Fruit fly (Drosophila melanogaster) whole organism, embryonic: ENCODE results near the gene CG10232.

Source experiments
- CG11398 ChIP-seq: fragments of 200-800 bp; sonication (Bioruptor generic); optimal IDR thresholded peaks from 2 replicates; lab custom pipeline; 2016; ENCODE audit warnings: missing biosample characterization, missing genetic modification characterization
- CG14441 ChIP-seq: fragments of 200-800 bp; sonication (Bioruptor generic); IDR thresholded peaks from 2 replicates; pipeline ENCODE4 v1.3.6; 2022; ENCODE audit warnings: missing biosample characterization, missing genetic modification characterization
- CG14710 ChIP-seq: fragments of 200-800 bp; sonication (Bioruptor generic); optimal IDR thresholded peaks from 3 replicates; lab custom pipeline; 2019; ENCODE audit warnings: missing biosample characterization, mild to moderate bottlenecking, missing genetic modification characterization, moderate library complexity
- CG15601 ChIP-seq: fragments of 200-800 bp; sonication (Bioruptor generic); optimal IDR thresholded peaks from 3 replicates; lab custom pipeline; 2019; ENCODE audit warnings: missing biosample characterization, mild to moderate bottlenecking, missing genetic modification characterization, moderate library complexity
- CG1602 ChIP-seq: fragments of 200-800 bp; sonication (Bioruptor generic); optimal IDR thresholded peaks from 3 replicates; lab custom pipeline; 2016; ENCODE audit warnings: missing biosample characterization, missing genetic modification characterization
- CG17186 ChIP-seq: fragments of 200-800 bp; sonication (Bioruptor generic); optimal IDR thresholded peaks from 3 replicates; lab custom pipeline; 2017; ENCODE audit warnings: missing biosample characterization, missing genetic modification reagents, missing genetic modification characterization
- CG17802 ChIP-seq: fragments of 200-800 bp; sonication (Bioruptor generic); optimal IDR thresholded peaks from 2 replicates; lab custom pipeline; 2018; ENCODE audit warnings: missing biosample characterization, mild to moderate bottlenecking, missing genetic modification characterization, moderate library complexity
- CG2712 ChIP-seq: fragments of 200-800 bp; optimal IDR thresholded peaks from 3 replicates; lab custom pipeline; 2019; ENCODE audit warnings: missing biosample characterization, mild to moderate bottlenecking, missing genetic modification characterization, moderate library complexity
- CG32532 ChIP-seq: fragments of 200-800 bp; sonication (Bioruptor generic); IDR thresholded peaks from 2 replicates; pipeline ENCODE4 v1.3.6; 2022; ENCODE audit warnings: missing biosample characterization, missing genetic modification characterization
- CG3281 ChIP-seq: fragments of 200-800 bp; sonication (Bioruptor generic); optimal IDR thresholded peaks from 3 replicates; lab custom pipeline; 2017; ENCODE audit warnings: missing biosample characterization, mild to moderate bottlenecking, missing genetic modification characterization
- CG33213 ChIP-seq: fragments of 200-800 bp; sonication (Bioruptor generic); optimal IDR thresholded peaks from 3 replicates; lab custom pipeline; 2016; ENCODE audit warnings: missing biosample characterization, missing genetic modification characterization
- CG3847 ChIP-seq: fragments of 200-800 bp; sonication (Bioruptor generic); IDR thresholded peaks from 2 replicates; pipeline ENCODE4 v1.3.6; 2022; ENCODE audit warnings: missing biosample characterization, missing genetic modification characterization
- CG3995 ChIP-seq: fragments of 200-800 bp; sonication (Bioruptor generic); optimal IDR thresholded peaks from 3 replicates; lab custom pipeline; 2016; ENCODE audit warnings: missing biosample characterization, missing genetic modification characterization
- CG6791 ChIP-seq: fragments of 200-800 bp; sonication (Bioruptor generic); IDR thresholded peaks from 3 replicates; pipeline ENCODE4 v1.3.6; 2022; ENCODE audit warnings: missing biosample characterization, missing genetic modification characterization; ENCODE audit not compliant: partially characterized antibody
- CG7839 ChIP-seq: fragments of 200-800 bp; sonication (Bioruptor generic); optimal IDR thresholded peaks from 3 replicates; lab custom pipeline; 2018; ENCODE audit warnings: missing biosample characterization, mild to moderate bottlenecking, missing genetic modification characterization, moderate library complexity
- CG7963 ChIP-seq: fragments of 200-800 bp; sonication (Bioruptor generic); IDR thresholded peaks from 3 replicates; pipeline ENCODE4 v1.3.6; 2022; ENCODE audit warnings: missing biosample characterization, missing genetic modification characterization; ENCODE audit not compliant: partially characterized antibody
- CG9797 ChIP-seq: fragments of 200-800 bp; sonication (Bioruptor generic); optimal IDR thresholded peaks from 3 replicates; lab custom pipeline; 2018; ENCODE audit warnings: missing biosample characterization, mild to moderate bottlenecking, missing genetic modification characterization
- Camta ChIP-seq: fragments of 200-800 bp; sonication (Bioruptor generic); optimal IDR thresholded peaks from 2 replicates; lab custom pipeline; 2016; ENCODE audit warnings: missing biosample characterization, missing genetic modification characterization
- Dll ChIP-seq: fragments of 200-800 bp; sonication (Bioruptor generic); IDR thresholded peaks from 4 replicates; pipeline ENCODE4 v1.3.6; 2022; ENCODE audit warnings: missing biosample characterization, missing genetic modification characterization; ENCODE audit not compliant: partially characterized antibody
- Eip74EF ChIP-seq, 2 experiments: fragments of 200-800 bp in 1 of 2; fragments of >200 bp in 1 of 2; sonication (Bioruptor generic) in 1 of 2; optimal IDR thresholded peaks; 2 replicates each; lab custom pipeline; 2017 to 2019; ENCODE audit warnings: missing biosample characterization in 2 of 2, missing genetic modification characterization in 2 of 2, mild to moderate bottlenecking in 1 of 2, moderate library complexity in 1 of 2
- Ets97D ChIP-seq: fragments of 200-800 bp; sonication (Bioruptor generic); optimal IDR thresholded peaks from 3 replicates; lab custom pipeline; 2016; ENCODE audit warnings: missing biosample characterization, missing genetic modification characterization
- Hr51 ChIP-seq, 2 experiments: fragments of 200-800 bp; sonication (Bioruptor generic); optimal IDR thresholded peaks; 2 replicates in 1 of 2; 3 replicates in 1 of 2; lab custom pipeline; 2016 to 2018; ENCODE audit warnings: missing biosample characterization in 2 of 2, missing genetic modification characterization in 2 of 2, mild to moderate bottlenecking in 1 of 2, moderate library complexity in 1 of 2
- Lhr ChIP-seq: fragments of 200-800 bp; sonication (Bioruptor generic); optimal IDR thresholded peaks from 3 replicates; lab custom pipeline; 2017; ENCODE audit warnings: mild to moderate bottlenecking, missing biosample characterization, missing genetic modification reagents, missing genetic modification characterization
- MESR4 ChIP-seq: fragments of 200-800 bp; sonication (Bioruptor generic); optimal IDR thresholded peaks from 2 replicates; lab custom pipeline; 2018; ENCODE audit warnings: missing biosample characterization, mild to moderate bottlenecking, missing genetic modification characterization, moderate library complexity
- Mad ChIP-seq: fragments of 200-800 bp; sonication (Bioruptor generic); optimal IDR thresholded peaks from 2 replicates; lab custom pipeline; 2016; ENCODE audit warnings: missing biosample characterization, missing genetic modification characterization
- NfI ChIP-seq: fragments of 200-800 bp; sonication (Bioruptor generic); optimal IDR thresholded peaks from 3 replicates; lab custom pipeline; 2018; ENCODE audit warnings: missing biosample characterization, mild to moderate bottlenecking, missing genetic modification characterization, moderate library complexity
- Opbp ChIP-seq: fragments of 200-800 bp; sonication (Bioruptor generic); IDR thresholded peaks from 3 replicates; pipeline ENCODE4 v1.3.6; 2022; ENCODE audit warnings: missing biosample characterization, missing genetic modification characterization; ENCODE audit not compliant: partially characterized antibody
- Ptx1 ChIP-seq: fragments of 200-800 bp; sonication (Bioruptor generic); IDR thresholded peaks from 2 replicates; pipeline ENCODE4 v1.3.6; 2022; ENCODE audit warnings: missing biosample characterization, missing genetic modification characterization
- Scr ChIP-seq: fragments of 200-800 bp; sonication (Bioruptor generic); IDR thresholded peaks from 2 replicates; pipeline ENCODE4 v1.3.6; 2022; ENCODE audit warnings: missing biosample characterization, missing genetic modification characterization; ENCODE audit not compliant: partially characterized antibody
- Sox100B ChIP-seq: fragments of 200-800 bp; sonication (Bioruptor generic); optimal IDR thresholded peaks from 3 replicates; lab custom pipeline; 2018; ENCODE audit warnings: missing biosample characterization, mild to moderate bottlenecking, missing genetic modification characterization
- Sry-β ChIP-seq: fragments of 200-800 bp; sonication (Bioruptor generic); optimal IDR thresholded peaks from 2 replicates; lab custom pipeline; 2018; ENCODE audit warnings: missing biosample characterization, mild to moderate bottlenecking, missing genetic modification characterization, moderate library complexity
- bab2 ChIP-seq: fragments of 200-800 bp; sonication (Bioruptor generic); optimal IDR thresholded peaks from 2 replicates; lab custom pipeline; 2016; ENCODE audit warnings: missing biosample characterization, missing genetic modification characterization
- bbx ChIP-seq: fragments of 200-800 bp; sonication (Bioruptor generic); IDR thresholded peaks from 2 replicates; pipeline ENCODE4 v1.3.6; 2022; ENCODE audit warnings: missing biosample characterization, missing genetic modification characterization; ENCODE audit not compliant: partially characterized antibody
- crp ChIP-seq, 2 experiments: fragments of 200-800 bp; sonication (Bioruptor generic); optimal IDR thresholded peaks; 2 replicates in 1 of 2; 3 replicates in 1 of 2; lab custom pipeline; 2017; ENCODE audit warnings: missing biosample characterization in 2 of 2, missing genetic modification characterization in 2 of 2, mild to moderate bottlenecking in 1 of 2, moderate library complexity in 1 of 2
- grau ChIP-seq: fragments of 200-800 bp; optimal IDR thresholded peaks from 3 replicates; lab custom pipeline; 2019; ENCODE audit warnings: missing biosample characterization, mild to moderate bottlenecking, missing genetic modification characterization, moderate library complexity
- gro ChIP-seq: fragments of 200-800 bp; sonication (Bioruptor generic); optimal IDR thresholded peaks from 2 replicates; lab custom pipeline; 2016; ENCODE audit warnings: missing biosample characterization, missing genetic modification characterization
- insv ChIP-seq, 2 experiments: fragments of 200-800 bp; sonication (Bioruptor generic); optimal IDR thresholded peaks; 3 replicates each; lab custom pipeline; 2016 to 2018; ENCODE audit warnings: missing biosample characterization in 2 of 2, missing genetic modification characterization in 2 of 2
- kay ChIP-seq: fragments of 200-800 bp; sonication (Bioruptor generic); optimal IDR thresholded peaks from 2 replicates; lab custom pipeline; 2016; ENCODE audit warnings: missing biosample characterization, missing genetic modification characterization
- klu ChIP-seq: fragments of 200-800 bp; sonication (Bioruptor generic); IDR thresholded peaks from 2 replicates; pipeline ENCODE4 v1.3.6; 2022; ENCODE audit warnings: missing biosample characterization, missing genetic modification characterization
- lab ChIP-seq: fragments of 200-800 bp; sonication (Bioruptor generic); optimal IDR thresholded peaks from 3 replicates; lab custom pipeline; 2017; ENCODE audit warnings: missing biosample characterization, missing genetic modification characterization, mild to moderate bottlenecking, moderate library complexity, missing genetic modification reagents
- lilli ChIP-seq: fragments of 200-800 bp; sonication (Bioruptor generic); optimal IDR thresholded peaks from 3 replicates; lab custom pipeline; 2016; ENCODE audit warnings: missing biosample characterization, missing genetic modification characterization
- nau ChIP-seq: fragments of 200-800 bp; sonication (Bioruptor generic); optimal IDR thresholded peaks from 3 replicates; lab custom pipeline; 2017; ENCODE audit warnings: missing biosample characterization, mild to moderate bottlenecking, missing genetic modification characterization, missing genetic modification reagents
- nerfin-1 ChIP-seq: fragments of 200-800 bp; sonication (Bioruptor generic); optimal IDR thresholded peaks from 3 replicates; lab custom pipeline; 2019; ENCODE audit warnings: missing biosample characterization, mild to moderate bottlenecking, missing genetic modification characterization, moderate library complexity
- p53 ChIP-seq: fragments of 200-800 bp; sonication (Bioruptor generic); optimal IDR thresholded peaks from 2 replicates; lab custom pipeline; 2016; ENCODE audit warnings: missing biosample characterization, missing genetic modification characterization
- schlank ChIP-seq: fragments of 200-800 bp; sonication (Bioruptor generic); optimal IDR thresholded peaks from 2 replicates; lab custom pipeline; 2018; ENCODE audit warnings: missing biosample characterization, mild to moderate bottlenecking, missing genetic modification characterization
- scrt ChIP-seq: fragments of 200-800 bp; sonication (Bioruptor generic); optimal IDR thresholded peaks from 2 replicates; lab custom pipeline; 2018; ENCODE audit warnings: missing biosample characterization, mild to moderate bottlenecking, missing genetic modification characterization, moderate library complexity
- sens ChIP-seq: fragments of 200-800 bp; sonication (Bioruptor generic); peaks from one replicate; lab custom pipeline; 2016; ENCODE audit warnings: missing biosample characterization, missing genetic modification characterization
- trem ChIP-seq: fragments of 200-800 bp; optimal IDR thresholded peaks from 3 replicates; lab custom pipeline; 2019; ENCODE audit warnings: missing biosample characterization, mild to moderate bottlenecking, missing genetic modification characterization, moderate library complexity

Gene CG10232

dm6 chr3R:23732990-23733512 is 11.6 kb upstream of the CG10232 start, which contains the start of the genes Hmgcr and Rpn9 (continued):
- TF ChIP-seq Eip74EF (GFP tag; optimal IDR thresholded peaks at IDR 0.05; lab: Kevin White, UChicago) (peak in 1 of 2 experiments; percentile 71), insv (GFP tag; optimal IDR thresholded peaks at IDR 0.05; lab: Kevin White, UChicago) (peak in 1 of 2 experiments; percentile 65), NfI (GFP tag; lab: Kevin White, UChicago) (peak; percentile 30), MESR4 (GFP tag; lab: Kevin White, UChicago) (peak; percentile 66), klu (no peak), crp (GFP tag; optimal IDR thresholded peaks at IDR 0.05; lab: Kevin White, UChicago) (peak; percentile 85 to 98), CG2712 (tag; lab: Kevin White, UChicago) (peak; percentile 61), CG33213 (GFP tag; lab: Kevin White, UChicago) (peak; percentile 15), CG7963 (GFP tag; lab: Robert Waterston, UW) (0 out of 3 replicates have a peak, but pooled peaks have one; percentile 22), CG9797 (GFP tag; lab: Kevin White, UChicago) (peak; percentile 97), Ets97D (GFP tag; lab: Kevin White, UChicago) (peak; percentile 92), CG7839 (tag; lab: Kevin White, UChicago) (peak; percentile 13), Mad (peak; percentile 31), p53 (no peak), gro (GFP tag; lab: Kevin White, UChicago) (peak; percentile 27), CG17802 (no peak), CG3281 (GFP tag; lab: Kevin White, UChicago) (peak; percentile 2), CG3995 (GFP tag; lab: Kevin White, UChicago) (peak; percentile 24), CG3847 (GFP tag; lab: Robert Waterston, UW) (0 out of 2 replicates have a peak, but pooled peaks have one; percentile 9), Sry-β (peak; percentile 10), nau (GFP tag; lab: Kevin White, UChicago) (peak; percentile 22), CG15601 (peak; percentile 76), Dll (GFP tag; lab: Robert Waterston, UW) (0 out of 4 replicates have a peak, but pooled peaks have one; percentile 40), Camta (peak; percentile 21), grau (tag; lab: Kevin White, UChicago) (peak; percentile 26), lab (GFP tag; lab: Kevin White, UChicago) (peak; percentile 32), CG6791 (GFP tag; lab: Robert Waterston, UW) (no peak), sens (GFP tag; lab: Kevin White, UChicago) (peak; percentile 88), CG11398 (GFP tag; lab: Kevin White, UChicago) (no peak), bab2 (no peak), kay (GFP tag; lab: Kevin White, UChicago) (peak; percentile 35), Opbp (GFP tag; lab: Robert Waterston, UW) (0 out of 3 replicates have a peak, but pooled peaks have one; percentile 48), Ptx1 (GFP tag; lab: Robert Waterston, UW) (no peak), CG14441 (no peak), CG1602 (GFP tag; lab: Kevin White, UChicago) (no peak), CG14710 (peak; percentile 77), trem (tag; lab: Kevin White, UChicago) (peak; percentile 73), schlank (tag; lab: Kevin White, UChicago) (no peak), Sox100B (no peak), nerfin-1 (peak; percentile 35), Lhr (peak; percentile 79), CG17186 (peak; percentile 62), Scr (0 out of 2 replicates have a peak, but pooled peaks have one; percentile 24), bbx (GFP tag; lab: Robert Waterston, UW) (peak; percentile 67; the same call in 1 of the 2 replicates), Hr51 (GFP tag; optimal IDR thresholded peaks at IDR 0.05; lab: Kevin White, UChicago) (peak in 1 of 2 experiments; percentile 11), scrt (peak; percentile 18), CG32532 (GFP tag; lab: Robert Waterston, UW) (no peak), lilli (GFP tag; lab: Kevin White, UChicago) (peak; percentile 13)
